Worm (Caenorhabditis elegans): ENCODE measurements around the gene ZK856.14.
A peak's percentile ranks its signal among the peaks of the same experiment; 100 is the strongest.

ZK856.14 gene

DNA sequence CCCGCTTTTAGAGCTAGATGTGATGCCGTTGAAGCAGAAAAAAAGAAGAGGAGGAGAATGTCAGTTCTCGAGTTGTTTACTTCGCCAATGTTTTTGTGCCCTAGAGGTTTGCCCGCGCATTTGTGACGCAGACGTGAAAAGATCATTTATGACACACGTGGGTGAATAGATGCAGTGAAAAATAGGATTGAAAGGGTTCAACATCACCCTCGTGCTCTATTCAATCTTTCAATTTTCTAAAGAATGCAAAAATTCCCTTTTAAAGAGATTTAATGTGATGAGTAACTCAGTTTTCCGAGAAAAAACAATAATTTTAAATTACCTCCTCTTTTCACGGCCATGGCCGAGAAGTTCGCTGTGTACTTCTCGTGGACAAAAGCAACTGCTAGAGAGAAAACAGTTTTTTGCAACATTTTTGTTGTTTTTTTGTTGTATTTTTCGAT, 29.6 kb downstream of the ZK856.14 start:
- TF ChIP-seq lin-11 (tag; optimal IDR thresholded peaks at IDR 0.05) (peak; percentile 19), ztf-1 (GFP tag; conservative IDR thresholded peaks at IDR 0.05) (no peak), nhr-21 (tag; optimal IDR thresholded peaks at IDR 0.05) (peak; percentile 46), unc-39 (tag; optimal IDR thresholded peaks at IDR 0.05) (no peak), F13H6.1 (tag; optimal IDR thresholded peaks at IDR 0.05) (no peak), ztf-11 (tag; optimal IDR thresholded peaks at IDR 0.05) (no peak), ceh-82 (tag; optimal IDR thresholded peaks at IDR 0.05) (no peak), fos-1 (tag; optimal IDR thresholded peaks at IDR 0.05) (peak; percentile 6), Y55F3AM.14 (GFP tag; optimal IDR thresholded peaks at IDR 0.05) (no peak), nhr-10 (tag; optimal IDR thresholded peaks at IDR 0.05) (no peak), ama-1 (optimal IDR thresholded peaks at IDR 0.05) (no peak), nhr-25 (tag; optimal IDR thresholded peaks at IDR 0.05) (no peak), snpc-4 (tag; optimal IDR thresholded peaks at IDR 0.05) (no peak), nhr-11 (tag; optimal IDR thresholded peaks at IDR 0.05) (no peak), gmeb-1 (tag; optimal IDR thresholded peaks at IDR 0.05) (no peak), unc-62 (GFP tag; optimal IDR thresholded peaks at IDR 0.05) (no peak), elt-1 (tag; optimal IDR thresholded peaks at IDR 0.05) (no peak), lin-13 (GFP tag; optimal IDR thresholded peaks at IDR 0.05) (peak; percentile 27), mab-5 (tag; optimal IDR thresholded peaks at IDR 0.05) (no peak), lin-39 (tag; optimal IDR thresholded peaks at IDR 0.05) (no peak), blmp-1 (tag; optimal IDR thresholded peaks at IDR 0.05; ENCODE audit: insufficient read depth) (no peak), skn-1 (tag; optimal IDR thresholded peaks at IDR 0.05) (no peak), C34F6.9 (tag; optimal IDR thresholded peaks at IDR 0.05) (peak; percentile 79), ceh-16 (tag; optimal IDR thresholded peaks at IDR 0.05) (no peak), nhr-77 (tag; optimal IDR thresholded peaks at IDR 0.05) (no peak), nhr-6 (tag; optimal IDR thresholded peaks at IDR 0.05) (peak; percentile 47), elt-3 (tag; optimal IDR thresholded peaks at IDR 0.05) (no peak), peb-1 (tag; optimal IDR thresholded peaks at IDR 0.05) (no peak), dmd-4 (tag; optimal IDR thresholded peaks at IDR 0.05) (no peak), unc-55 (GFP tag; optimal IDR thresholded peaks at IDR 0.05) (no peak), crh-2 (tag; optimal IDR thresholded peaks at IDR 0.05) (peak; percentile 68), nhr-237 (tag; optimal IDR thresholded peaks at IDR 0.05) (no peak), egl-27 (tag; optimal IDR thresholded peaks at IDR 0.05) (no peak), ztf-4 (tag; optimal IDR thresholded peaks at IDR 0.05) (peak; percentile 29), zag-1 (tag; optimal IDR thresholded peaks at IDR 0.05) (no peak), sma-9 (GFP tag; optimal IDR thresholded peaks at IDR 0.05) (peak; percentile 67), sma-9 (tag; optimal IDR thresholded peaks at IDR 0.05) (no peak), lsy-2 (tag; optimal IDR thresholded peaks at IDR 0.05) (peak; percentile 11 to 73), nhr-12 (tag; optimal IDR thresholded peaks at IDR 0.05) (no peak), aly-2 (tag; optimal IDR thresholded peaks at IDR 0.05) (no peak), mdl-1 (tag; optimal IDR thresholded peaks at IDR 0.05) (peak; percentile 72 to 94), nhr-129 (tag; optimal IDR thresholded peaks at IDR 0.05) (peak; percentile 88), sma-3 (GFP tag; optimal IDR thresholded peaks at IDR 0.05) (no peak), mbf-1 (tag; optimal IDR thresholded peaks at IDR 0.05) (no peak), nhr-23 (tag; optimal IDR thresholded peaks at IDR 0.05) (no peak), alr-1 (tag; optimal IDR thresholded peaks at IDR 0.05) (no peak), R02D3.7 (tag; optimal IDR thresholded peaks at IDR 0.05) (no peak), ZK546.5 (tag; optimal IDR thresholded peaks at IDR 0.05) (no peak), sem-4 (tag; optimal IDR thresholded peaks at IDR 0.05) (no peak)

Data from whole organism, L2 larva.